Fruit fly (Drosophila melanogaster): ENCODE results near the gene rdgA.

The rdgA gene

dm6 chrX:8878967-8879554 lies 27.8 kb upstream of the rdgA start (continued):
- TF ChIP-seq CG11085 (GFP tag; IDR thresholded peaks at IDR 0.05) = peak; percentile 65
- peak; percentile 65 for TF ChIP-seq Nf-YB (GFP tag; optimal IDR thresholded peaks at IDR 0.05)
- TF ChIP-seq sna (GFP tag; IDR thresholded peaks at IDR 0.05; ENCODE audit: partially characterized antibody) = no peak
- TF ChIP-seq klu (GFP tag; IDR thresholded peaks at IDR 0.05) = peak; percentile 63
- peak; percentile 46 for TF ChIP-seq CG10274 (GFP tag; optimal IDR thresholded peaks at IDR 0.05)
- TF ChIP-seq Taf1 (GFP tag; IDR thresholded peaks at IDR 0.05) = peak; percentile 62
- TF ChIP-seq gsb-n (tag; optimal IDR thresholded peaks at IDR 0.05) = peak; percentile 85
- TF ChIP-seq CG13894 (tag; optimal IDR thresholded peaks at IDR 0.05) = peak; percentile 56
- TF ChIP-seq slbo (GFP tag; IDR thresholded peaks at IDR 0.05) = peak; percentile 91
- no peak for TF ChIP-seq dan (GFP tag; IDR thresholded peaks at IDR 0.05)
- TF ChIP-seq CG4707 (GFP tag; optimal IDR thresholded peaks at IDR 0.05) = peak; percentile 67
- peak; percentile 88 for TF ChIP-seq CG34422 (GFP tag; IDR thresholded peaks at IDR 0.05)
- peak; percentile 78 for TF ChIP-seq CG17568 (GFP tag; optimal IDR thresholded peaks at IDR 0.05)
- peak; percentile 56 for TF ChIP-seq twi (tag; optimal IDR thresholded peaks at IDR 0.05)
- peak; percentile 82 for TF ChIP-seq CG17385 (GFP tag; optimal IDR thresholded peaks at IDR 0.05)
- TF ChIP-seq CG17359 (tag; optimal IDR thresholded peaks at IDR 0.05) = peak; percentile 87
- peak; percentile 79 for TF ChIP-seq Aef1 (GFP tag; IDR thresholded peaks at IDR 0.05)
- TF ChIP-seq Ravus (GFP tag; IDR thresholded peaks at IDR 0.05) = peak; percentile 68
- TF ChIP-seq CG32772 (GFP tag; IDR thresholded peaks at IDR 0.05) = peak; percentile 86
- no peak for TF ChIP-seq pum (GFP tag; optimal IDR thresholded peaks at IDR 0.05)
- TF ChIP-seq MBD-R2 (GFP tag; IDR thresholded peaks at IDR 0.05) = peak; percentile 59
- TF ChIP-seq CG12744 (GFP tag; optimal IDR thresholded peaks at IDR 0.05) = no peak
- no peak for TF ChIP-seq lov (optimal IDR thresholded peaks at IDR 0.05)
- peak; percentile 49; the same call in 1 of the 3 replicates for TF ChIP-seq lov (GFP tag; IDR thresholded peaks at IDR 0.05)
- TF ChIP-seq gsb (GFP tag; IDR thresholded peaks at IDR 0.05) = peak; percentile 81
- peak; percentile 87 for TF ChIP-seq esg (GFP tag; conservative IDR thresholded peaks at IDR 0.05)
- TF ChIP-seq az2 (GFP tag; optimal IDR thresholded peaks at IDR 0.05) = peak; percentile 72
- peak; percentile 92 for TF ChIP-seq CG32532 (GFP tag; IDR thresholded peaks at IDR 0.05)
- TF ChIP-seq tup (GFP tag; optimal IDR thresholded peaks at IDR 0.05) = no peak
- peak in 1 of 2 experiments; percentile 67 for TF ChIP-seq Hr78 (GFP tag; optimal IDR thresholded peaks at IDR 0.05)
- peak; percentile 91 for TF ChIP-seq CG7839 (tag; optimal IDR thresholded peaks at IDR 0.05)
- TF ChIP-seq Deaf1 (tag; optimal IDR thresholded peaks at IDR 0.05) = peak; percentile 51
- peak; percentile 84 for TF ChIP-seq CG13424 (tag; optimal IDR thresholded peaks at IDR 0.05)
- peak; percentile 54 for TF ChIP-seq CG10654 (GFP tag; optimal IDR thresholded peaks at IDR 0.05)
- TF ChIP-seq CG6175 (GFP tag; IDR thresholded peaks at IDR 0.05) = peak; percentile 75; the same call in 2 of the 3 replicates
- TF ChIP-seq HLH3B (GFP tag; IDR thresholded peaks at IDR 0.05) = peak; percentile 84
- peak; percentile 77 for TF ChIP-seq bcd (GFP tag; optimal IDR thresholded peaks at IDR 0.05)
- peak; percentile 88 for TF ChIP-seq lmd (GFP tag; IDR thresholded peaks at IDR 0.05)
- TF ChIP-seq CG1233 (GFP tag; optimal IDR thresholded peaks at IDR 0.05) = peak; percentile 67
- TF ChIP-seq Dip3 (GFP tag; optimal IDR thresholded peaks at IDR 0.05) = no peak
- peak; percentile 81 for TF ChIP-seq dmrt11E (tag; optimal IDR thresholded peaks at IDR 0.05)
- TF ChIP-seq nmo (GFP tag; optimal IDR thresholded peaks at IDR 0.05) = peak; percentile 88
- TF ChIP-seq CG3163 (GFP tag; optimal IDR thresholded peaks at IDR 0.05) = no peak
- TF ChIP-seq CG3726 (GFP tag; IDR thresholded peaks at IDR 0.05) = peak; percentile 81
- TF ChIP-seq sqz (GFP tag; optimal IDR thresholded peaks at IDR 0.05) = peak; percentile 66
- TF ChIP-seq gcm2 (GFP tag; optimal IDR thresholded peaks at IDR 0.05) = no peak
- TF ChIP-seq sd (tag; optimal IDR thresholded peaks at IDR 0.05) = peak; percentile 66
- no peak for TF ChIP-seq pb (GFP tag; optimal IDR thresholded peaks at IDR 0.05)
- TF ChIP-seq CG3847 (GFP tag; IDR thresholded peaks at IDR 0.05) = peak; percentile 76
- no peak for TF ChIP-seq HLH4C (GFP tag; IDR thresholded peaks at IDR 0.05; ENCODE audit: partially characterized antibody)

Data from whole organism, embryonic.